Worm (Caenorhabditis elegans) whole organism, L4 larva: Measurements from ENCODE around the gene gcy-6.
A peak's percentile ranks its signal among the peaks of the same experiment; 100 is the strongest.

Experiments used
- D1046.2 ChIP-seq: fragments of 200-800 bp; sonication (Bioruptor generic); IDR thresholded peaks from 2 replicates; pipeline ENCODE4 v1.3.6; 2022; ENCODE audit warnings: missing genetic modification characterization, missing compliant biosample characterization
- F37D6.2 ChIP-seq: sonication (generic microtip); optimal IDR thresholded peaks from 2 replicates; lab custom pipeline; 2016; ENCODE audit warnings: mild to moderate bottlenecking, missing genetic modification characterization, missing compliant biosample characterization
- F44E2.7 ChIP-seq: fragments of 200-800 bp; sonication (Bioruptor generic); IDR thresholded peaks from 2 replicates; pipeline ENCODE4 v2.1.2; 2022; ENCODE audit warnings: missing genetic modification characterization, missing compliant biosample characterization
- F49E8.2 ChIP-seq: sonication (generic microtip); optimal IDR thresholded peaks from 2 replicates; lab custom pipeline; 2016; ENCODE audit warnings: missing compliant biosample characterization, mild to moderate bottlenecking, missing genetic modification characterization, borderline replicate concordance
- T26A8.4 ChIP-seq: fragments of 200-800 bp; sonication (Bioruptor generic); IDR thresholded peaks from 2 replicates; pipeline ENCODE4 v1.3.6; 2022; ENCODE audit warnings: missing genetic modification characterization, missing compliant biosample characterization
- Y105C5A.15 ChIP-seq: fragments of 200-800 bp; sonication (Bioruptor generic); IDR thresholded peaks from 2 replicates; pipeline ENCODE4 v1.3.6; 2022; ENCODE audit warnings: missing genetic modification characterization, missing compliant biosample characterization
- Y48G9A.11 ChIP-seq: fragments of 200-800 bp; sonication (Bioruptor generic); IDR thresholded peaks from 2 replicates; pipeline ENCODE4 v1.3.6; 2022; ENCODE audit warnings: missing genetic modification reagents, missing genetic modification characterization, missing compliant biosample characterization
- ceh-20 ChIP-seq: fragments of 200-800 bp; sonication (Bioruptor generic); IDR thresholded peaks from 2 replicates; pipeline ENCODE4 v1.3.6; 2022; ENCODE audit warnings: missing genetic modification reagents, missing genetic modification characterization, missing compliant biosample characterization
- ceh-82 ChIP-seq: sonication (generic microtip); optimal IDR thresholded peaks from 2 replicates; lab custom pipeline; 2017; ENCODE audit warnings: missing biosample characterization, missing genetic modification characterization
- dmd-6 ChIP-seq: fragments of 200-800 bp; sonication (Bioruptor generic); IDR thresholded peaks from 2 replicates; pipeline ENCODE4 v1.3.6; 2022; ENCODE audit warnings: missing genetic modification reagents, missing genetic modification characterization, missing compliant biosample characterization
- dmd-9 ChIP-seq: fragments of 200-800 bp; sonication (Bioruptor generic); IDR thresholded peaks from 2 replicates; pipeline ENCODE4 v1.3.6; 2022; ENCODE audit warnings: missing genetic modification reagents, missing genetic modification characterization, missing compliant biosample characterization
- dpl-1 ChIP-seq: fragments of 150-350 bp; optimal IDR thresholded peaks from 2 replicates; lab custom pipeline; 2014; ENCODE audit warnings: missing biosample characterization, missing genetic modification reagents, missing genetic modification characterization
- egl-27 ChIP-seq: sonication (generic microtip); optimal IDR thresholded peaks from 3 replicates; lab custom pipeline; 2017; ENCODE audit warnings: missing biosample characterization, missing genetic modification reagents, missing genetic modification characterization
- egl-43 ChIP-seq: fragments of 200-800 bp; sonication (Bioruptor generic); IDR thresholded peaks from 2 replicates; pipeline ENCODE4 v1.3.6; 2022; ENCODE audit warnings: missing genetic modification reagents, missing genetic modification characterization, missing compliant biosample characterization
- fkh-10 ChIP-seq: fragments of 150-350 bp; optimal IDR thresholded peaks from 2 replicates; lab custom pipeline; 2014; ENCODE audit warnings: missing biosample characterization, missing genetic modification reagents, missing genetic modification characterization
- gei-8 ChIP-seq: fragments of 200-800 bp; sonication (Bioruptor generic); optimal IDR thresholded peaks from 2 replicates; lab custom pipeline; 2018; ENCODE audit warnings: mild to moderate bottlenecking, missing genetic modification characterization, missing compliant biosample characterization
- hif-1 ChIP-seq, 2 experiments: sonication (generic microtip); optimal IDR thresholded peaks; 2 replicates each; lab custom pipeline; 2016 to 2017; ENCODE audit warnings: missing compliant biosample characterization in 2 of 2, missing genetic modification characterization in 2 of 2, missing genetic modification reagents in 2 of 2, missing genotype in 2 of 2, mild to moderate bottlenecking in 1 of 2
- hlh-11 ChIP-seq: fragments of 200-800 bp; sonication (Bioruptor generic); optimal IDR thresholded peaks from 2 replicates; lab custom pipeline; 2018; ENCODE audit warnings: mild to moderate bottlenecking, missing genetic modification characterization, missing compliant biosample characterization
- hlh-30 ChIP-seq: sonication (generic microtip); optimal IDR thresholded peaks from 2 replicates; lab custom pipeline; 2017; ENCODE audit warnings: antibody characterized with exemption, mild to moderate bottlenecking, missing genetic modification characterization, missing compliant biosample characterization; ENCODE audit not compliant: insufficient read depth
- hmg-1.1 ChIP-seq: fragments of 200-800 bp; sonication (Bioruptor generic); IDR thresholded peaks from 2 replicates; pipeline ENCODE4 v1.3.6; 2022; ENCODE audit warnings: missing genetic modification reagents, missing genetic modification characterization, missing compliant biosample characterization
- lim-7 ChIP-seq: fragments of 200-800 bp; sonication (Bioruptor generic); IDR thresholded peaks from 2 replicates; pipeline ENCODE4 v1.3.6; 2022; ENCODE audit warnings: missing genetic modification characterization, missing compliant biosample characterization
- lin-1 ChIP-seq: fragments of 200-800 bp; sonication (Bioruptor generic); IDR thresholded peaks from 2 replicates; pipeline ENCODE4 v1.3.6; 2022; ENCODE audit warnings: missing genetic modification reagents, missing genetic modification characterization, missing compliant biosample characterization
- lin-38 ChIP-seq: fragments of 200-800 bp; sonication (Bioruptor generic); IDR thresholded peaks from 2 replicates; pipeline ENCODE4 v1.3.6; 2022; ENCODE audit warnings: missing genetic modification reagents, missing genetic modification characterization, missing compliant biosample characterization
- madf-5 ChIP-seq, 2 experiments: fragments of 200-800 bp; sonication (Bioruptor generic); IDR thresholded peaks; 2 replicates each; pipeline ENCODE4 v1.3.6; 2022; ENCODE audit warnings: missing compliant biosample characterization in 2 of 2, missing genetic modification characterization in 2 of 2
- mep-1 ChIP-seq: fragments of 150-350 bp; sonication (generic microtip); optimal IDR thresholded peaks from 3 replicates; lab custom pipeline; 2014; ENCODE audit warnings: missing biosample characterization, missing genetic modification characterization
- mxl-2 ChIP-seq: fragments of 200-800 bp; sonication (Bioruptor generic); conservative IDR thresholded peaks from 2 replicates; pipeline ENCODE4 v1.3.6; 2022; ENCODE audit warnings: missing genetic modification reagents, missing genetic modification characterization, missing compliant biosample characterization
- nhr-10 ChIP-seq: fragments of 150-350 bp; optimal IDR thresholded peaks from 2 replicates; lab custom pipeline; 2014; ENCODE audit warnings: missing biosample characterization, missing genetic modification characterization
- nhr-102 ChIP-seq: sonication (generic microtip); optimal IDR thresholded peaks from 2 replicates; lab custom pipeline; 2016; ENCODE audit warnings: mild to moderate bottlenecking, missing genetic modification characterization, moderate library complexity, missing compliant biosample characterization
- nhr-25 ChIP-seq: sonication (generic microtip); optimal IDR thresholded peaks from 2 replicates; lab custom pipeline; 2017; ENCODE audit warnings: missing genetic modification characterization, mild to moderate bottlenecking, missing compliant biosample characterization, antibody characterized with exemption, moderate library complexity, borderline replicate concordance; ENCODE audit not compliant: insufficient read depth
- nhr-41 ChIP-seq: fragments of 200-800 bp; sonication (Bioruptor generic); IDR thresholded peaks from 2 replicates; pipeline ENCODE4 v1.3.6; 2022; ENCODE audit warnings: missing genetic modification reagents, missing genetic modification characterization, missing compliant biosample characterization
- nhr-48 ChIP-seq: sonication (generic microtip); optimal IDR thresholded peaks from 2 replicates; lab custom pipeline; 2016; ENCODE audit warnings: mild to moderate bottlenecking, missing genetic modification characterization, missing compliant biosample characterization
- nhr-6 ChIP-seq: fragments of 150-350 bp; optimal IDR thresholded peaks from 2 replicates; lab custom pipeline; 2014; ENCODE audit warnings: missing biosample characterization, missing genetic modification characterization
- php-3 ChIP-seq: fragments of 200-800 bp; sonication (Bioruptor generic); IDR thresholded peaks from 2 replicates; pipeline ENCODE4 v1.3.6; 2022; ENCODE audit warnings: missing genetic modification reagents, missing genetic modification characterization, missing compliant biosample characterization
- rbr-2 ChIP-seq: sonication (generic microtip); optimal IDR thresholded peaks from 2 replicates; lab custom pipeline; 2016; ENCODE audit warnings: missing genotype, missing genetic modification characterization, missing compliant biosample characterization
- saeg-2 ChIP-seq: fragments of 200-800 bp; sonication (Bioruptor generic); IDR thresholded peaks from 2 replicates; pipeline ENCODE4 v1.3.6; 2022; ENCODE audit warnings: missing genetic modification reagents, missing genetic modification characterization, missing compliant biosample characterization
- set-16 ChIP-seq: fragments of 200-800 bp; sonication (Bioruptor generic); IDR thresholded peaks from 2 replicates; pipeline ENCODE4 v1.3.6; 2022; ENCODE audit warnings: missing genetic modification reagents, missing genetic modification characterization, missing compliant biosample characterization
- snpc-1.2 ChIP-seq: fragments of 200-800 bp; sonication (Bioruptor generic); IDR thresholded peaks from 2 replicates; pipeline ENCODE4 v1.3.6; 2022; ENCODE audit warnings: missing genetic modification reagents, missing genetic modification characterization, missing compliant biosample characterization
- spr-3 ChIP-seq: fragments of 200-800 bp; sonication (Bioruptor generic); optimal IDR thresholded peaks from 2 replicates; lab custom pipeline; 2018; ENCODE audit warnings: mild to moderate bottlenecking, missing genetic modification characterization, missing compliant biosample characterization
- tag-97 ChIP-seq: fragments of 200-800 bp; sonication (Bioruptor generic); IDR thresholded peaks from 2 replicates; pipeline ENCODE4 v1.3.6; 2022; ENCODE audit warnings: missing genetic modification characterization, missing compliant biosample characterization
- tra-1 ChIP-seq: fragments of 200-800 bp; sonication (Bioruptor generic); IDR thresholded peaks from 2 replicates; pipeline ENCODE4 v1.3.6; 2022; ENCODE audit warnings: missing genetic modification reagents, missing genetic modification characterization, missing compliant biosample characterization
- vab-7 ChIP-seq: fragments of 200-800 bp; sonication (Bioruptor generic); IDR thresholded peaks from 2 replicates; pipeline ENCODE4 v1.3.6; 2022; ENCODE audit warnings: missing genetic modification reagents, missing genetic modification characterization, missing compliant biosample characterization
- zip-11 ChIP-seq: fragments of 200-800 bp; sonication (Bioruptor generic); IDR thresholded peaks from 2 replicates; pipeline ENCODE4 v1.3.6; 2022; ENCODE audit warnings: missing genetic modification characterization, missing compliant biosample characterization

The gcy-6 gene

ce11 chrV:10341905-10342328 lies 28.1 kb upstream of the gcy-6 start, which contains the start of gene K07C5.13 (continued):
- peak; percentile 86 for TF ChIP-seq nhr-102 (tag; lab: Kevin White, UChicago)
- peak; percentile 89 for TF ChIP-seq D1046.2 (GFP tag; lab: Robert Waterston, UW)
- TF ChIP-seq snpc-1.2 (GFP tag; lab: Robert Waterston, UW) = peak; percentile 82
- 0 out of 2 replicates have a peak, but pooled peaks have one; percentile 23 for TF ChIP-seq zip-11
- TF ChIP-seq mxl-2 (GFP tag; lab: Robert Waterston, UW) = peak; percentile 74; the same call in 1 of the 2 replicates
- TF ChIP-seq saeg-2 = peak; percentile 90
- TF ChIP-seq F49E8.2 (tag; lab: Kevin White, UChicago) = peak; percentile 78
- peak; percentile 88 for TF ChIP-seq hlh-11 (tag; lab: Kevin White, UChicago)
- peak; percentile 54 for TF ChIP-seq spr-3
- peak; percentile 90 for TF ChIP-seq hmg-1.1 (GFP tag; lab: Robert Waterston, UW)
- peak; percentile 89 for TF ChIP-seq Y48G9A.11
- peak; percentile 63 for TF ChIP-seq set-16 (GFP tag; lab: Robert Waterston, UW)
- TF ChIP-seq lim-7 (GFP tag; lab: Robert Waterston, UW) = 0 out of 2 replicates have a peak, but pooled peaks have one; percentile 46
- peak; percentile 91 for TF ChIP-seq php-3
- peak; percentile 94 for TF ChIP-seq dmd-9 (GFP tag; lab: Robert Waterston, UW)
- TF ChIP-seq F37D6.2 (tag; lab: Kevin White, UChicago) = peak; percentile 67
- peak; percentile 80 for TF ChIP-seq rbr-2
- peak in 1 of 2 experiments; percentile 83; a peak in 1 of 4 replicates for TF ChIP-seq madf-5 (GFP tag; IDR thresholded peaks at IDR 0.05; lab: Robert Waterston, UW)
- peak; percentile 93 for TF ChIP-seq dmd-6 (GFP tag; lab: Robert Waterston, UW)
- TF ChIP-seq vab-7 = peak; percentile 78
- TF ChIP-seq nhr-6 = peak; percentile 0
- TF ChIP-seq lin-1 = peak; percentile 84
- peak; percentile 95 for TF ChIP-seq nhr-48
- TF ChIP-seq T26A8.4 (GFP tag; lab: Robert Waterston, UW) = peak; percentile 95

ce11 chrV:10339200-10339599 lies 25.3 kb upstream of the gcy-6 start, which contains the start of gene K07C5.2:
TSS of gene K07C5.2 (plus strand) at chrV:10339500.
- TF ChIP-seq nhr-25 (tag; lab: Kevin White, UChicago) (no peak), nhr-48 (no peak), tra-1 (no peak), egl-27 (tag; lab: Kevin White, UChicago) (no peak), dpl-1 (GFP tag; lab: Kevin White, UChicago) (no peak), tag-97 (no peak), gei-8 (no peak), mep-1 (tag; lab: Kevin White, UChicago) (no peak), nhr-41 (GFP tag; lab: Robert Waterston, UW) (no peak), hif-1 (tag; optimal IDR thresholded peaks at IDR 0.05; lab: Kevin White, UChicago) (no peak), nhr-10 (no peak), fkh-10 (GFP tag; lab: Kevin White, UChicago) (no peak), F44E2.7 (GFP tag; lab: Robert Waterston, UW) (no peak), hlh-30 (tag; lab: Kevin White, UChicago) (no peak), ceh-20 (GFP tag; lab: Robert Waterston, UW) (no peak), ceh-82 (tag; lab: Kevin White, UChicago) (no peak), lim-7 (GFP tag; lab: Robert Waterston, UW) (no peak), egl-43 (GFP tag; lab: Robert Waterston, UW) (no peak), lin-38 (GFP tag; lab: Robert Waterston, UW) (no peak), Y105C5A.15 (GFP tag; lab: Robert Waterston, UW) (no peak)
- TF ChIP-seq, all 104 proteins: peak for 0
